Worm (Caenorhabditis elegans): ENCODE data around the gene cbs-2.

- TF ChIP-seq arid-1 (GFP tag; conservative IDR thresholded peaks at IDR 0.05) (no peak), unc-62 (GFP tag; optimal IDR thresholded peaks at IDR 0.05 in 1 of 2) (peak in 1 of 2 experiments; percentile 90), unc-62 (tag; optimal IDR thresholded peaks at IDR 0.05) (no peak), jun-1 (tag; optimal IDR thresholded peaks at IDR 0.05) (no peak), attf-4 (tag; optimal IDR thresholded peaks at IDR 0.05) (no peak), nhr-76 (tag; optimal IDR thresholded peaks at IDR 0.05) (no peak), aly-2 (tag; optimal IDR thresholded peaks at IDR 0.05) (no peak), pqm-1 (tag; optimal IDR thresholded peaks at IDR 0.05) (no peak), pha-4 (GFP tag; IDR thresholded peaks at IDR 0.05) (no peak), pha-4 (tag; optimal IDR thresholded peaks at IDR 0.05) (no peak), nhr-102 (tag; optimal IDR thresholded peaks at IDR 0.05) (no peak), hif-1 (tag; optimal IDR thresholded peaks at IDR 0.05) (no peak), nhr-48 (tag; optimal IDR thresholded peaks at IDR 0.05) (no peak), ces-1 (GFP tag; optimal IDR thresholded peaks at IDR 0.05) (no peak), aha-1 (tag) (peak; percentile 96)
Measured at ce11 chrII:2216940-2217664, 6.3 kb downstream of the cbs-2 start.
